Fruit fly (Drosophila melanogaster) whole organism, embryonic: ENCODE measurements around the gene Obp99b.

ENCODE experiments used
- Asciz ChIP-seq: fragments of 200-800 bp; sonication (Bioruptor generic); optimal IDR thresholded peaks from 2 replicates; lab custom pipeline; 2017; ENCODE audit warnings: missing biosample characterization, mild to moderate bottlenecking, missing genetic modification characterization, missing genetic modification reagents
- CG10543 ChIP-seq: fragments of 200-800 bp; sonication (Bioruptor generic); optimal IDR thresholded peaks from 3 replicates; lab custom pipeline; 2017; ENCODE audit warnings: missing biosample characterization, mild to moderate bottlenecking, missing genetic modification characterization, moderate library complexity
- CG11085 ChIP-seq: fragments of 200-800 bp; sonication (Bioruptor generic); IDR thresholded peaks from 2 replicates; pipeline ENCODE4 v1.3.6; 2022; ENCODE audit warnings: missing biosample characterization, missing genetic modification characterization
- CG11504 ChIP-seq: fragments of 200-800 bp; sonication (Bioruptor generic); optimal IDR thresholded peaks from 3 replicates; lab custom pipeline; 2019; ENCODE audit warnings: missing biosample characterization, mild to moderate bottlenecking, missing genetic modification characterization, moderate library complexity
- CG14710 ChIP-seq: fragments of 200-800 bp; sonication (Bioruptor generic); optimal IDR thresholded peaks from 3 replicates; lab custom pipeline; 2019; ENCODE audit warnings: missing biosample characterization, mild to moderate bottlenecking, missing genetic modification characterization, moderate library complexity
- CG14860 ChIP-seq: fragments of 200-800 bp; sonication (Bioruptor generic); IDR thresholded peaks from 3 replicates; pipeline ENCODE4 v1.3.6; 2022; ENCODE audit warnings: missing biosample characterization, missing genetic modification characterization; ENCODE audit not compliant: partially characterized antibody
- CG14965 ChIP-seq: fragments of 200-800 bp; sonication (Bioruptor generic); optimal IDR thresholded peaks from 2 replicates; lab custom pipeline; 2016; ENCODE audit warnings: missing biosample characterization, missing genetic modification characterization, borderline replicate concordance
- CG15696 ChIP-seq: fragments of 200-800 bp; sonication (Bioruptor generic); optimal IDR thresholded peaks from 2 replicates; lab custom pipeline; 2019; ENCODE audit warnings: missing biosample characterization, mild to moderate bottlenecking, missing genetic modification characterization, moderate library complexity
- CG17385 ChIP-seq: fragments of 200-800 bp; sonication (Bioruptor generic); optimal IDR thresholded peaks from 3 replicates; lab custom pipeline; 2018; ENCODE audit warnings: missing biosample characterization, mild to moderate bottlenecking, missing genetic modification characterization
- CG17612 ChIP-seq: fragments of 200-800 bp; sonication (Bioruptor generic); IDR thresholded peaks from 2 replicates; pipeline ENCODE4 v1.3.6; 2022; ENCODE audit warnings: missing biosample characterization, missing genetic modification characterization
- CG18262 ChIP-seq: fragments of 200-800 bp; optimal IDR thresholded peaks from 3 replicates; lab custom pipeline; 2019; ENCODE audit warnings: missing biosample characterization, mild to moderate bottlenecking, missing genetic modification characterization, moderate library complexity
- CG2129 ChIP-seq: fragments of 200-800 bp; sonication (Bioruptor generic); IDR thresholded peaks from 2 replicates; pipeline ENCODE4 v1.3.6; 2022; ENCODE audit warnings: missing biosample characterization, missing genetic modification characterization; ENCODE audit not compliant: partially characterized antibody
- CG2199 ChIP-seq: fragments of 200-800 bp; sonication (Bioruptor generic); IDR thresholded peaks from 3 replicates; pipeline ENCODE4 v1.3.6; 2022; ENCODE audit warnings: missing biosample characterization, missing genetic modification characterization
- CG31388 ChIP-seq: fragments of 200-800 bp; sonication (Bioruptor generic); optimal IDR thresholded peaks from 2 replicates; lab custom pipeline; 2016; ENCODE audit warnings: missing biosample characterization, missing genetic modification characterization
- CG32532 ChIP-seq: fragments of 200-800 bp; sonication (Bioruptor generic); IDR thresholded peaks from 2 replicates; pipeline ENCODE4 v1.3.6; 2022; ENCODE audit warnings: missing biosample characterization, missing genetic modification characterization
- CG33213 ChIP-seq: fragments of 200-800 bp; sonication (Bioruptor generic); optimal IDR thresholded peaks from 3 replicates; lab custom pipeline; 2016; ENCODE audit warnings: missing biosample characterization, missing genetic modification characterization
- CG3726 ChIP-seq: fragments of 200-800 bp; sonication (Bioruptor generic); IDR thresholded peaks from 3 replicates; pipeline ENCODE4, ENCODE4 v1.3.6; 2022; ENCODE audit warnings: missing biosample characterization, missing genetic modification characterization
- CG4360 ChIP-seq: fragments of 200-800 bp; sonication (Bioruptor generic); IDR thresholded peaks from 2 replicates; pipeline ENCODE4 v1.3.6; 2022; ENCODE audit warnings: missing biosample characterization, missing genetic modification characterization
- CG5245 ChIP-seq: fragments of 200-800 bp; sonication (Bioruptor generic); optimal IDR thresholded peaks from 3 replicates; lab custom pipeline; 2016; ENCODE audit warnings: missing biosample characterization, missing genetic modification characterization
- CG7271 ChIP-seq: fragments of 200-800 bp; sonication (Bioruptor generic); optimal IDR thresholded peaks from 2 replicates; lab custom pipeline; 2018; ENCODE audit warnings: missing biosample characterization, mild to moderate bottlenecking, missing genetic modification characterization, moderate library complexity
- CG7357 ChIP-seq: fragments of 200-800 bp; sonication (Bioruptor generic); IDR thresholded peaks from 3 replicates; pipeline ENCODE4 v1.3.6; 2022; ENCODE audit warnings: missing biosample characterization, missing genetic modification characterization
- CG8281 ChIP-seq: fragments of 200-800 bp; sonication (Bioruptor generic); optimal IDR thresholded peaks from 2 replicates; lab custom pipeline; 2018; ENCODE audit warnings: missing biosample characterization, mild to moderate bottlenecking, missing genetic modification characterization, moderate library complexity
- CG8359 ChIP-seq: fragments of 200-800 bp; sonication (Bioruptor generic); optimal IDR thresholded peaks from 2 replicates; lab custom pipeline; 2017; ENCODE audit warnings: missing biosample characterization, mild to moderate bottlenecking, missing genetic modification characterization, borderline replicate concordance
- CG8478 ChIP-seq: fragments of >200 bp; optimal IDR thresholded peaks from 2 replicates; lab custom pipeline; 2018
- CG9932 ChIP-seq: fragments of 200-800 bp; sonication (Bioruptor generic); IDR thresholded peaks from 2 replicates; pipeline ENCODE4 v1.3.6; 2022; ENCODE audit warnings: missing biosample characterization, missing genetic modification characterization
- Chrac-16 ChIP-seq: fragments of 200-800 bp; sonication (Bioruptor generic); optimal IDR thresholded peaks from 3 replicates; lab custom pipeline; 2016; ENCODE audit warnings: missing biosample characterization, missing genetic modification characterization
- Eip74EF ChIP-seq, 2 experiments: fragments of 200-800 bp in 1 of 2; fragments of >200 bp in 1 of 2; sonication (Bioruptor generic) in 1 of 2; optimal IDR thresholded peaks; 2 replicates each; lab custom pipeline; 2017 to 2019; ENCODE audit warnings: missing biosample characterization in 2 of 2, missing genetic modification characterization in 2 of 2, mild to moderate bottlenecking in 1 of 2, moderate library complexity in 1 of 2
- H2.0 ChIP-seq: fragments of 200-800 bp; sonication (Bioruptor generic); IDR thresholded peaks from 2 replicates; pipeline ENCODE4 v1.3.6; 2022; ENCODE audit warnings: missing biosample characterization, missing genetic modification characterization
- NC2α ChIP-seq: fragments of 200-800 bp; sonication (Bioruptor generic); optimal IDR thresholded peaks from 2 replicates; lab custom pipeline; 2016; ENCODE audit warnings: missing biosample characterization, missing genetic modification characterization
- NFAT ChIP-seq: fragments of 200-800 bp; sonication (Bioruptor generic); IDR thresholded peaks from 2 replicates; pipeline ENCODE4 v1.3.6; 2022; ENCODE audit warnings: missing biosample characterization, missing genetic modification characterization
- Oli ChIP-seq: fragments of 200-800 bp; sonication (Bioruptor generic); optimal IDR thresholded peaks from 2 replicates; lab custom pipeline; 2018; ENCODE audit warnings: missing biosample characterization, mild to moderate bottlenecking, missing genetic modification characterization, moderate library complexity
- Opbp ChIP-seq: fragments of 200-800 bp; sonication (Bioruptor generic); IDR thresholded peaks from 3 replicates; pipeline ENCODE4 v1.3.6; 2022; ENCODE audit warnings: missing biosample characterization, missing genetic modification characterization; ENCODE audit not compliant: partially characterized antibody
- Ptx1 ChIP-seq: fragments of 200-800 bp; sonication (Bioruptor generic); IDR thresholded peaks from 2 replicates; pipeline ENCODE4 v1.3.6; 2022; ENCODE audit warnings: missing biosample characterization, missing genetic modification characterization
- Ravus ChIP-seq: fragments of 200-800 bp; sonication (Bioruptor generic); IDR thresholded peaks from 2 replicates; pipeline ENCODE4 v1.3.6; 2022; ENCODE audit warnings: missing biosample characterization, missing genetic modification characterization
- Sry-δ ChIP-seq: fragments of 200-800 bp; sonication (Bioruptor generic); optimal IDR thresholded peaks from 2 replicates; lab custom pipeline; 2016; ENCODE audit warnings: missing biosample characterization, missing genetic modification characterization
- ase ChIP-seq: fragments of 200-800 bp; sonication (Bioruptor generic); IDR thresholded peaks from 3 replicates; pipeline ENCODE4 v1.3.6; 2022; ENCODE audit warnings: missing biosample characterization, missing genetic modification characterization
- ash1 ChIP-seq: fragments of 200-800 bp; sonication (Bioruptor generic); optimal IDR thresholded peaks from 2 replicates; lab custom pipeline; 2018; ENCODE audit warnings: missing biosample characterization, mild to moderate bottlenecking, missing genetic modification characterization
- crol ChIP-seq: fragments of 200-800 bp; sonication (Bioruptor generic); IDR thresholded peaks from 2 replicates; pipeline ENCODE4 v1.3.6; 2022; ENCODE audit warnings: missing biosample characterization, missing genetic modification characterization
- gem ChIP-seq: fragments of 200-800 bp; sonication (Bioruptor generic); optimal IDR thresholded peaks from 2 replicates; lab custom pipeline; 2019; ENCODE audit warnings: missing biosample characterization, mild to moderate bottlenecking, missing genetic modification characterization, moderate library complexity
- kay ChIP-seq: fragments of 200-800 bp; sonication (Bioruptor generic); optimal IDR thresholded peaks from 2 replicates; lab custom pipeline; 2016; ENCODE audit warnings: missing biosample characterization, missing genetic modification characterization
- lmd ChIP-seq: fragments of 200-800 bp; sonication (Bioruptor generic); IDR thresholded peaks from 2 replicates; pipeline ENCODE4 v1.3.6; 2022; ENCODE audit warnings: missing biosample characterization, missing genetic modification characterization
- pfk ChIP-seq: fragments of 200-800 bp; sonication (Bioruptor generic); optimal IDR thresholded peaks from 2 replicates; lab custom pipeline; 2018; ENCODE audit warnings: missing biosample characterization, mild to moderate bottlenecking, missing genetic modification characterization, moderate library complexity
- phol ChIP-seq: fragments of 200-800 bp; sonication (Bioruptor generic); optimal IDR thresholded peaks from 3 replicates; lab custom pipeline; 2018; ENCODE audit warnings: missing biosample characterization, mild to moderate bottlenecking, missing genetic modification characterization, moderate library complexity
- seq ChIP-seq: fragments of 200-800 bp; sonication (Bioruptor generic); IDR thresholded peaks from 2 replicates; pipeline ENCODE4 v1.3.6; 2022; ENCODE audit warnings: missing biosample characterization, missing genetic modification characterization
- sima ChIP-seq: fragments of 200-800 bp; sonication (Bioruptor generic); optimal IDR thresholded peaks from 2 replicates; lab custom pipeline; 2016; ENCODE audit warnings: missing biosample characterization, missing genetic modification characterization
- sisA ChIP-seq: fragments of 200-800 bp; sonication (Bioruptor generic); IDR thresholded peaks from 2 replicates; pipeline ENCODE4 v1.3.6; 2022; ENCODE audit warnings: missing biosample characterization, missing genetic modification characterization
- slbo ChIP-seq: fragments of 200-800 bp; sonication (Bioruptor generic); IDR thresholded peaks from 2 replicates; pipeline ENCODE4 v1.3.6; 2022; ENCODE audit warnings: missing biosample characterization, missing genetic modification characterization
- sob ChIP-seq: fragments of 200-800 bp; sonication (Bioruptor generic); IDR thresholded peaks from 2 replicates; pipeline ENCODE4 v1.3.6; 2022; ENCODE audit warnings: missing biosample characterization, missing genetic modification characterization
- tio ChIP-seq: fragments of 200-800 bp; sonication (Bioruptor generic); optimal IDR thresholded peaks from 2 replicates; lab custom pipeline; 2017; ENCODE audit warnings: missing biosample characterization, missing genetic modification characterization, inconsistent platforms
- ttk ChIP-seq: fragments of 200-800 bp; sonication (Bioruptor generic); IDR thresholded peaks from 2 replicates; pipeline ENCODE4 v2.1.2; 2022; ENCODE audit warnings: missing biosample characterization, missing genetic modification characterization
- wek ChIP-seq: fragments of 200-800 bp; sonication (Bioruptor generic); optimal IDR thresholded peaks from 3 replicates; lab custom pipeline; 2018; ENCODE audit warnings: missing biosample characterization, mild to moderate bottlenecking, missing genetic modification characterization, moderate library complexity
- z ChIP-seq: fragments of 200-800 bp; sonication (Bioruptor generic); IDR thresholded peaks from 3 replicates; pipeline ENCODE4 v1.3.6; 2022; ENCODE audit warnings: missing biosample characterization, missing genetic modification characterization

Obp99b gene

dm6 chr3R:29717519-29717918 is 823 bp upstream of the Obp99b start (continued):
- TF ChIP-seq NC2α (GFP tag; lab: Kevin White, UChicago) (no peak), CG32532 (GFP tag; lab: Robert Waterston, UW) (peak; percentile 8; the same call in 1 of the 2 replicates), Ptx1 (GFP tag; lab: Robert Waterston, UW) (peak; percentile 44), ase (GFP tag; lab: Robert Waterston, UW) (peak; percentile 34; the same call in 1 of the 3 replicates), CG7357 (GFP tag; lab: Robert Waterston, UW) (0 out of 3 replicates have a peak, but pooled peaks have one; percentile 17), CG7271 (no peak), Oli (peak; percentile 28), CG10543 (no peak), lmd (GFP tag; lab: Robert Waterston, UW) (peak; percentile 38; the same call in 1 of the 2 replicates), CG15696 (tag; lab: Kevin White, UChicago) (no peak), CG5245 (GFP tag; lab: Kevin White, UChicago) (no peak), CG9932 (GFP tag; lab: Robert Waterston, UW) (no peak), z (GFP tag; lab: Robert Waterston, UW) (no peak), Sry-δ (no peak), wek (no peak), CG8281 (tag; lab: Kevin White, UChicago) (no peak), CG8478 (no peak), sima (GFP tag; lab: Kevin White, UChicago) (no peak), ttk (peak; percentile 64), ash1 (GFP tag; lab: Kevin White, UChicago) (no peak), CG3726 (GFP tag; lab: Robert Waterston, UW) (no peak), phol (tag; lab: Kevin White, UChicago) (peak; percentile 50), CG11504 (peak; percentile 55), slbo (GFP tag; lab: Robert Waterston, UW) (peak; percentile 65), crol (GFP tag; lab: Robert Waterston, UW) (no peak), Opbp (GFP tag; lab: Robert Waterston, UW) (no peak), CG14860 (GFP tag; lab: Robert Waterston, UW) (no peak), Asciz (GFP tag; lab: Kevin White, UChicago) (no peak), CG17612 (GFP tag; lab: Robert Waterston, UW) (no peak), CG31388 (GFP tag; lab: Kevin White, UChicago) (no peak), kay (GFP tag; lab: Kevin White, UChicago) (no peak), gem (tag; lab: Kevin White, UChicago) (peak; percentile 72), Eip74EF (GFP tag; optimal IDR thresholded peaks at IDR 0.05; lab: Kevin White, UChicago) (no peak), pfk (no peak), NFAT (GFP tag; lab: Robert Waterston, UW) (no peak), CG8359 (GFP tag; lab: Kevin White, UChicago) (no peak), CG17385 (no peak), Chrac-16 (GFP tag; lab: Kevin White, UChicago) (no peak), CG14710 (tag; lab: Kevin White, UChicago) (no peak), Ravus (GFP tag; lab: Robert Waterston, UW) (no peak), CG33213 (no peak), seq (no peak), H2.0 (peak; percentile 42; the same call in 1 of the 2 replicates), CG4360 (GFP tag; lab: Robert Waterston, UW) (no peak), CG2199 (GFP tag; lab: Robert Waterston, UW) (no peak), sob (GFP tag; lab: Robert Waterston, UW) (no peak), CG18262 (peak; percentile 5), CG11085 (GFP tag; lab: Robert Waterston, UW) (no peak), sisA (GFP tag; lab: Robert Waterston, UW) (peak; percentile 59), tio (GFP tag; lab: Kevin White, UChicago) (no peak), CG2129 (GFP tag; lab: Robert Waterston, UW) (no peak), CG14965 (GFP tag; lab: Kevin White, UChicago) (no peak)
